Fruit fly (Drosophila melanogaster): ENCODE data around the gene Ilp8.

The Ilp8 gene

dm6 chr3L:17045431-17046238 is 13.8 kb upstream of the Ilp8 start, which contains the start of gene TpnC73F (continued):
- TF ChIP-seq CG15601 (tag; optimal IDR thresholded peaks at IDR 0.05) = no peak
- no peak for TF ChIP-seq ERR (GFP tag; optimal IDR thresholded peaks at IDR 0.05)
- TF ChIP-seq CG12219 (GFP tag; optimal IDR thresholded peaks at IDR 0.05) = no peak
- no peak for TF ChIP-seq CG5245 (GFP tag; optimal IDR thresholded peaks at IDR 0.05)
- no peak for TF ChIP-seq mam (GFP tag; optimal IDR thresholded peaks at IDR 0.05)
- no peak for TF ChIP-seq usp (GFP tag; optimal IDR thresholded peaks at IDR 0.05)
- no peak for TF ChIP-seq vvl (GFP tag; IDR thresholded peaks at IDR 0.05)
- TF ChIP-seq odd (GFP tag; optimal IDR thresholded peaks at IDR 0.05) = no peak
- TF ChIP-seq CG11504 (tag; optimal IDR thresholded peaks at IDR 0.05) = no peak
- no peak for TF ChIP-seq sug (tag; optimal IDR thresholded peaks at IDR 0.05)
- TF ChIP-seq MBD-R2 (GFP tag; IDR thresholded peaks at IDR 0.05) = no peak
- no peak for TF ChIP-seq CG9876 (GFP tag; optimal IDR thresholded peaks at IDR 0.05)
- peak; percentile 14; the same call in 1 of the 2 replicates for TF ChIP-seq CG3847 (GFP tag; IDR thresholded peaks at IDR 0.05)
- no peak for TF ChIP-seq CG2712 (tag; optimal IDR thresholded peaks at IDR 0.05)
- no peak for TF ChIP-seq CG3065 (GFP tag; optimal IDR thresholded peaks at IDR 0.05)
- no peak for TF ChIP-seq jigr1 (GFP tag; IDR thresholded peaks at IDR 0.05)
- TF ChIP-seq lov (optimal IDR thresholded peaks at IDR 0.05) = no peak
- TF ChIP-seq lov (GFP tag; IDR thresholded peaks at IDR 0.05) = no peak
- no peak for TF ChIP-seq CG15479 (GFP tag; optimal IDR thresholded peaks at IDR 0.05)
- no peak for TF ChIP-seq Hr3 (GFP tag; optimal IDR thresholded peaks at IDR 0.05)
- TF ChIP-seq Dip3 (GFP tag; optimal IDR thresholded peaks at IDR 0.05) = no peak

- no peak for TF ChIP-seq slbo (GFP tag; IDR thresholded peaks at IDR 0.05)
- no peak for TF ChIP-seq emc (GFP tag; optimal IDR thresholded peaks at IDR 0.05)
- TF ChIP-seq psq (GFP tag; optimal IDR thresholded peaks at IDR 0.05) = no peak
- no peak for TF ChIP-seq HLH54F (GFP tag; optimal IDR thresholded peaks at IDR 0.05)
- peak; percentile 56 for TF ChIP-seq CG3847 (GFP tag; IDR thresholded peaks at IDR 0.05)
- TF ChIP-seq gcm (GFP tag; optimal IDR thresholded peaks at IDR 0.05) = peak; percentile 21
- TF ChIP-seq sens (GFP tag) = peak; percentile 54
- peak; percentile 39 for TF ChIP-seq CG7987 (GFP tag; optimal IDR thresholded peaks at IDR 0.05)
- TF ChIP-seq so (GFP tag; IDR thresholded peaks at IDR 0.05) = no peak
- no peak for TF ChIP-seq oc (tag; optimal IDR thresholded peaks at IDR 0.05)
- no peak for TF ChIP-seq run (tag; optimal IDR thresholded peaks at IDR 0.05)
- TF ChIP-seq CG10543 (GFP tag; optimal IDR thresholded peaks at IDR 0.05) = peak; percentile 9
- no peak for TF ChIP-seq Taf1 (GFP tag; IDR thresholded peaks at IDR 0.05)
- TF ChIP-seq CG17385 (GFP tag; optimal IDR thresholded peaks at IDR 0.05) = peak; percentile 38
- TF ChIP-seq CG1529 (GFP tag; optimal IDR thresholded peaks at IDR 0.05) = no peak
- no peak for TF ChIP-seq tup (GFP tag; optimal IDR thresholded peaks at IDR 0.05)
- TF ChIP-seq ci (GFP tag; IDR thresholded peaks at IDR 0.05) = peak; percentile 26; the same call in 1 of the 3 replicates
- TF ChIP-seq tio (GFP tag; optimal IDR thresholded peaks at IDR 0.05) = no peak
- peak; percentile 67 for TF ChIP-seq MBD-R2 (GFP tag; IDR thresholded peaks at IDR 0.05)
- no peak for TF ChIP-seq caup (GFP tag; optimal IDR thresholded peaks at IDR 0.05; ENCODE audit: severe bottlenecking)
- no peak for TF ChIP-seq CG43689 (GFP tag; IDR thresholded peaks at IDR 0.05)
- peak; percentile 58 for TF ChIP-seq CG4617 (GFP tag; optimal IDR thresholded peaks at IDR 0.05; ENCODE audit: borderline replicate concordance)
- TF ChIP-seq dm (GFP tag; optimal IDR thresholded peaks at IDR 0.05) = peak; percentile 6
- peak; percentile 53 for TF ChIP-seq Lhr (GFP tag; optimal IDR thresholded peaks at IDR 0.05)
- peak; percentile 38 for TF ChIP-seq PHDP (tag; optimal IDR thresholded peaks at IDR 0.05)
- TF ChIP-seq CG14667 (GFP tag; IDR thresholded peaks at IDR 0.05) = no peak
- TF ChIP-seq Pdp1 (GFP tag; optimal IDR thresholded peaks at IDR 0.05) = peak in 1 of 2 experiments; percentile 41
- TF ChIP-seq onecut (GFP tag; IDR thresholded peaks at IDR 0.05) = peak; percentile 36; the same call in 1 of the 2 replicates
- no peak for TF ChIP-seq CG17361 (GFP tag; IDR thresholded peaks at IDR 0.05)
- TF ChIP-seq CG34224 (GFP tag; IDR thresholded peaks at IDR 0.05; ENCODE audit: partially characterized antibody) = 0 out of 3 replicates have a peak, but pooled peaks have one; percentile 37
- peak; percentile 4 for TF ChIP-seq dmrt11E (tag; optimal IDR thresholded peaks at IDR 0.05)
These were observed 12.9 kb upstream of the Ilp8 start, which contains the start of gene Pop5 for dm6 chr3L:17044799-17045198. TSS of gene Pop5 (minus strand) at chr3L:17045038.
